Fruit fly (Drosophila melanogaster): ENCODE results near the gene Mvb12.
A peak's percentile ranks its signal among the peaks of the same experiment; 100 is the strongest.

dm6 chrX:18136910-18137849 is 36.1 kb upstream of the Mvb12 start, which contains the start of gene ari-1:
- TF ChIP-seq CG10348 (GFP tag; IDR thresholded peaks at IDR 0.05) (no peak), CG13204 (GFP tag; optimal IDR thresholded peaks at IDR 0.05) (no peak), CG4496 (GFP tag; IDR thresholded peaks at IDR 0.05) (peak; percentile 31; the same call in 1 of the 3 replicates), rn (GFP tag; IDR thresholded peaks at IDR 0.05) (no peak), Pif1B (GFP tag; optimal IDR thresholded peaks at IDR 0.05) (no peak), Snoo (tag; optimal IDR thresholded peaks at IDR 0.05) (no peak), CG12605 (GFP tag; IDR thresholded peaks at IDR 0.05) (no peak), CG34367 (tag; optimal IDR thresholded peaks at IDR 0.05) (no peak), D1 (tag; optimal IDR thresholded peaks at IDR 0.05) (no peak), CG8301 (tag; optimal IDR thresholded peaks at IDR 0.05) (no peak)

Data from whole organism, pupa.